Worm (Caenorhabditis elegans) whole organism, L2 larva: ENCODE results near the gene W05E10.5.

Experiments
- C34F6.9 ChIP-seq: fragments of 150-350 bp; optimal IDR thresholded peaks from 2 replicates; lab custom pipeline; 2014; ENCODE audit warnings: missing biosample characterization, missing genetic modification characterization
- F13H6.1 ChIP-seq: sonication (generic microtip); optimal IDR thresholded peaks from 2 replicates; lab custom pipeline; 2016; ENCODE audit warnings: missing genetic modification characterization, missing compliant biosample characterization
- R02D3.7 ChIP-seq: fragments of 150-350 bp; optimal IDR thresholded peaks from 2 replicates; lab custom pipeline; 2014; ENCODE audit warnings: missing biosample characterization, missing genetic modification characterization
- Y55F3AM.14 ChIP-seq: fragments of 200-800 bp; sonication (Bioruptor generic); optimal IDR thresholded peaks from 2 replicates; lab custom pipeline; 2018; ENCODE audit warnings: mild to moderate bottlenecking, missing genetic modification characterization, missing compliant biosample characterization
- ZK546.5 ChIP-seq: sonication (generic microtip); optimal IDR thresholded peaks from 2 replicates; lab custom pipeline; 2017; ENCODE audit warnings: missing biosample characterization, missing genetic modification characterization
- blmp-1 ChIP-seq: sonication (generic microtip); optimal IDR thresholded peaks from 2 replicates; lab custom pipeline; 2017; ENCODE audit warnings: missing genetic modification characterization, mild to moderate bottlenecking, missing compliant biosample characterization, antibody characterized with exemption, moderate library complexity; ENCODE audit not compliant: insufficient read depth
- ceh-16 ChIP-seq: fragments of 150-350 bp; optimal IDR thresholded peaks from 2 replicates; lab custom pipeline; 2014; ENCODE audit warnings: missing biosample characterization, missing genetic modification characterization
- crh-2 ChIP-seq: sonication (generic microtip); optimal IDR thresholded peaks from 2 replicates; lab custom pipeline; 2017; ENCODE audit warnings: missing biosample characterization, missing genetic modification characterization
- dmd-4 ChIP-seq: sonication (generic microtip); optimal IDR thresholded peaks from 2 replicates; lab custom pipeline; 2017; ENCODE audit warnings: missing biosample characterization, missing genetic modification characterization
- egl-27 ChIP-seq: sonication (generic microtip); optimal IDR thresholded peaks from 3 replicates; lab custom pipeline; 2017; ENCODE audit warnings: missing biosample characterization, missing genetic modification reagents, missing genetic modification characterization
- elt-3 ChIP-seq: sonication (generic microtip); optimal IDR thresholded peaks from 2 replicates; lab custom pipeline; 2017; ENCODE audit warnings: missing biosample characterization, missing genetic modification characterization
- fos-1 ChIP-seq: fragments of 150-350 bp; optimal IDR thresholded peaks from 2 replicates; lab custom pipeline; 2014; ENCODE audit warnings: missing biosample characterization, missing genetic modification characterization
- gmeb-1 ChIP-seq: fragments of 150-350 bp; optimal IDR thresholded peaks from 2 replicates; lab custom pipeline; 2014; ENCODE audit warnings: missing biosample characterization, missing genetic modification characterization
- lin-11 ChIP-seq: fragments of 150-350 bp; sonication (generic microtip); optimal IDR thresholded peaks from 2 replicates; lab custom pipeline; 2014; ENCODE audit warnings: missing biosample characterization, missing genetic modification characterization, inconsistent platforms, mixed read lengths
- lin-13 ChIP-seq: fragments of 150-350 bp; optimal IDR thresholded peaks from 2 replicates; lab custom pipeline; 2014; ENCODE audit warnings: missing biosample characterization, missing genetic modification reagents, missing genetic modification characterization
- lsy-2 ChIP-seq, 2 experiments: fragments of 150-350 bp in 1 of 2; sonication (generic microtip) in 1 of 2; optimal IDR thresholded peaks; 2 replicates each; lab custom pipeline; 2014 to 2017; ENCODE audit warnings: missing biosample characterization in 2 of 2, missing genetic modification characterization in 2 of 2
- mab-5 ChIP-seq: fragments of 150-350 bp; optimal IDR thresholded peaks from 2 replicates; lab custom pipeline; 2014; ENCODE audit warnings: missing biosample characterization, missing genetic modification characterization
- mbf-1 ChIP-seq: sonication (generic microtip); optimal IDR thresholded peaks from 2 replicates; lab custom pipeline; 2017; ENCODE audit warnings: missing biosample characterization, missing genetic modification characterization
- nhr-10 ChIP-seq: sonication (generic microtip); optimal IDR thresholded peaks from 2 replicates; lab custom pipeline; 2017; ENCODE audit warnings: missing biosample characterization, missing genetic modification characterization
- nhr-11 ChIP-seq: fragments of 150-350 bp; optimal IDR thresholded peaks from 2 replicates; lab custom pipeline; 2014; ENCODE audit warnings: missing biosample characterization, missing genetic modification characterization
- nhr-12 ChIP-seq: fragments of 150-350 bp; optimal IDR thresholded peaks from 2 replicates; lab custom pipeline; 2014; ENCODE audit warnings: missing biosample characterization, missing genetic modification characterization
- nhr-129 ChIP-seq: fragments of 150-350 bp; optimal IDR thresholded peaks from 2 replicates; lab custom pipeline; 2014; ENCODE audit warnings: missing biosample characterization, missing genetic modification characterization
- nhr-21 ChIP-seq: fragments of 150-350 bp; optimal IDR thresholded peaks from 2 replicates; lab custom pipeline; 2014; ENCODE audit warnings: missing biosample characterization, missing genetic modification characterization
- nhr-23 ChIP-seq: fragments of 150-350 bp; optimal IDR thresholded peaks from 2 replicates; lab custom pipeline; 2014; ENCODE audit warnings: missing biosample characterization, missing genetic modification reagents, missing genetic modification characterization
- nhr-237 ChIP-seq: fragments of 150-350 bp; optimal IDR thresholded peaks from 2 replicates; lab custom pipeline; 2014; ENCODE audit warnings: missing biosample characterization, missing genetic modification characterization
- nhr-25 ChIP-seq: fragments of 150-350 bp; sonication (generic microtip); optimal IDR thresholded peaks from 3 replicates; lab custom pipeline; 2014; ENCODE audit warnings: missing biosample characterization, missing genetic modification characterization
- nhr-6 ChIP-seq: fragments of 150-350 bp; optimal IDR thresholded peaks from 2 replicates; lab custom pipeline; 2014; ENCODE audit warnings: missing biosample characterization, missing genetic modification characterization
- nhr-77 ChIP-seq: fragments of 150-350 bp; optimal IDR thresholded peaks from 2 replicates; lab custom pipeline; 2014; ENCODE audit warnings: missing biosample characterization, missing genetic modification characterization
- sem-4 ChIP-seq: fragments of 150-350 bp; optimal IDR thresholded peaks from 2 replicates; lab custom pipeline; 2014; ENCODE audit warnings: missing biosample characterization, missing genetic modification reagents, missing genetic modification characterization
- skn-1 ChIP-seq: sonication (generic microtip); optimal IDR thresholded peaks from 2 replicates; lab custom pipeline; 2017; ENCODE audit warnings: missing biosample characterization, missing genetic modification characterization
- sma-3 ChIP-seq: sonication (generic microtip); optimal IDR thresholded peaks from 2 replicates; lab custom pipeline; 2016; ENCODE audit warnings: missing genetic modification reagents, missing genetic modification characterization, missing compliant biosample characterization
- sma-9 ChIP-seq, 2 experiments: fragments of 150-350 bp in 1 of 2; sonication (generic microtip) in 1 of 2; optimal IDR thresholded peaks; 2 replicates each; lab custom pipeline; 2014 to 2016; ENCODE audit warnings: missing genetic modification characterization in 2 of 2, mild to moderate bottlenecking in 1 of 2, missing biosample characterization in 1 of 2, missing compliant biosample characterization in 1 of 2, missing genetic modification reagents in 1 of 2, moderate library complexity in 1 of 2
- snpc-4 ChIP-seq: fragments of 150-350 bp; optimal IDR thresholded peaks from 2 replicates; lab custom pipeline; 2014; ENCODE audit warnings: missing biosample characterization, missing genetic modification characterization
- unc-39 ChIP-seq: fragments of 150-350 bp; optimal IDR thresholded peaks from 2 replicates; lab custom pipeline; 2014; ENCODE audit warnings: missing biosample characterization, missing genetic modification characterization
- unc-55 ChIP-seq: fragments of 150-350 bp; sonication (generic microtip); optimal IDR thresholded peaks from 3 replicates; lab custom pipeline; 2014; ENCODE audit warnings: missing biosample characterization, missing genetic modification reagents, missing genetic modification characterization
- unc-62 ChIP-seq: fragments of 150-350 bp; optimal IDR thresholded peaks from 2 replicates; lab custom pipeline; 2014; ENCODE audit warnings: missing biosample characterization, missing genetic modification reagents, missing genetic modification characterization
- ztf-1 ChIP-seq: fragments of 200-800 bp; sonication (Bioruptor generic); conservative IDR thresholded peaks from 2 replicates; pipeline ENCODE4 v1.3.6; 2022; ENCODE audit warnings: missing genetic modification characterization, missing compliant biosample characterization

Gene W05E10.5

DNA sequence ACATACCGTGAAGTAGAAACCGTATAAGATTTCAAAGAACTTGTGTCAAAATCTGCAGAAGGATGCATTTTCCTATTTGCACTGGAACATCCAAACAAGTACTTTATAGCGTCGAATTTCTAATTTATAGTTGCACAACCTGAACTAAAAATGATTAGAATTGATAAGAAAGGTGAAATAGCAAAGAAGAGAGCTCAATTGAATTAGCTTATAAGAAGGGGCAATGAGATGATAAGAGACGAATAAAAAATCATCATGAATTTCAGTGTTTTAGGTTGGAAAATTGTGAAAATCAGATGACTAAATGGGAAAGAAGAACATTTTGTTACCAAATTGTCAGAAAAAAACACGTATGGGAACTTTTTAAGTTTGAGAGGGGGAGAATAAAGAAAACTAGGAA lies 3.9 kb downstream of the W05E10.5 start, which contains the start of gene W05E10.1:
Gene W05E10.1 (minus strand): TSS at position 139 of the 400 bp plus-strand sequence.
- TF ChIP-seq nhr-10 (tag; lab: Kevin White, UChicago), result no peak
- no peak for TF ChIP-seq crh-2 (tag; lab: Kevin White, UChicago)
- TF ChIP-seq mab-5 (tag; lab: Kevin White, UChicago), result no peak
- TF ChIP-seq R02D3.7, result no peak
- no peak for TF ChIP-seq egl-27
- peak; percentile 84 for TF ChIP-seq fos-1 (tag; lab: Kevin White, UChicago)
- TF ChIP-seq blmp-1 (tag; lab: Kevin White, UChicago), result no peak
- no peak for TF ChIP-seq nhr-23 (tag; lab: Kevin White, UChicago)
- peak; percentile 38 for TF ChIP-seq skn-1 (tag; lab: Kevin White, UChicago)
- TF ChIP-seq elt-3 (tag; lab: Kevin White, UChicago), result no peak
- TF ChIP-seq ceh-16 (tag; lab: Kevin White, UChicago), result no peak

DNA sequence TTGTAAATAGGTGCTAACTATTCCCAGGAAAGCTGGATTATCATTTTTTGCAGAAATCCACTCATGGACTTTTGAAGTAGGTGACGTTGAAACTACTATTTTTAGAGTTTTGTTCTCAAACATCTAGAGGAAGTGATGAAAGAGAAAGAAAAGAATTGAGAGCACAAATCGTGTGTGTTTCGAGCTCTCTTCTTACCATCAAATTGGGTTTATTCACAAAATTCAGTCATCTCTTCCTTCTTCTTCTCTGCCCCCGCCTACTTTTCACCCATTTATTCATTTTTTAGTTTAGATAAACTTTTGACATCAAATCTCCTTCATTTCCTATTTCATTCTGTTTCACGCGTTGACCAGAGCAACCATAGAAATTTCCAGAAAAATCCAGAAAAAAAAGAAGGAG lies 8.6 kb downstream of the W05E10.5 start, which contains the start of gene W05E10.2:
Gene W05E10.2 (plus strand): TSS at position 301 of the 400 bp plus-strand sequence.
- TF ChIP-seq Y55F3AM.14 (GFP tag; lab: Kevin White, UChicago), result no peak
- no peak for TF ChIP-seq nhr-12 (tag; lab: Kevin White, UChicago)
- TF ChIP-seq mbf-1 (tag; lab: Kevin White, UChicago), result no peak
- no peak for TF ChIP-seq sem-4 (tag; lab: Kevin White, UChicago)
- TF ChIP-seq nhr-237 (tag; lab: Kevin White, UChicago), result no peak
- no peak for TF ChIP-seq ztf-1 (GFP tag; lab: Robert Waterston, UW)
- TF ChIP-seq fos-1 (tag; lab: Kevin White, UChicago), result no peak
- TF ChIP-seq ceh-16 (tag; lab: Kevin White, UChicago), result no peak

DNA sequence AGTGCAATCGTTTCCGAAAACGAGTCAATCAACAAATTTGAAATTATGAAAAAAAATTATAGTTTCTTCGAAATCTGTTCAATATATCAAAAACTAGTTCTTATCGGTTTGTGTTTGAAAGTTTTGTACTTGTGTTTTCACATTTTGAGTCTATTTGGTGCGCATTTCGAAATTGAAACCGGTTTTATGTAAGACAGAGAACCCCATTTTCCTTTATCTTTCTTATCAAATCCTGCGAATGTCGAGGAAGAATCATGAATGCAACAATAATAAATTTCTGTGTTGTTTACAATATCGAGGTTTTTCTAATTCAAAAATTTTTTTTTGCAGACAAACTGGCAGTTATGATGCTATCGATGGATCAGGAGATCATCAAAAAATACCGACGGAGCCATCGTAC lies 12.6 kb downstream of the W05E10.5 start:
- TF ChIP-seq F13H6.1 (tag; lab: Kevin White, UChicago), result no peak
- no peak for TF ChIP-seq mab-5 (tag; lab: Kevin White, UChicago)
- TF ChIP-seq nhr-21, result peak; percentile 10
- no peak for TF ChIP-seq lin-11 (tag; lab: Kevin White, UChicago)
- TF ChIP-seq nhr-25 (tag; lab: Kevin White, UChicago), result peak; percentile 21
- TF ChIP-seq, all 48 proteins: peak for 2

DNA sequence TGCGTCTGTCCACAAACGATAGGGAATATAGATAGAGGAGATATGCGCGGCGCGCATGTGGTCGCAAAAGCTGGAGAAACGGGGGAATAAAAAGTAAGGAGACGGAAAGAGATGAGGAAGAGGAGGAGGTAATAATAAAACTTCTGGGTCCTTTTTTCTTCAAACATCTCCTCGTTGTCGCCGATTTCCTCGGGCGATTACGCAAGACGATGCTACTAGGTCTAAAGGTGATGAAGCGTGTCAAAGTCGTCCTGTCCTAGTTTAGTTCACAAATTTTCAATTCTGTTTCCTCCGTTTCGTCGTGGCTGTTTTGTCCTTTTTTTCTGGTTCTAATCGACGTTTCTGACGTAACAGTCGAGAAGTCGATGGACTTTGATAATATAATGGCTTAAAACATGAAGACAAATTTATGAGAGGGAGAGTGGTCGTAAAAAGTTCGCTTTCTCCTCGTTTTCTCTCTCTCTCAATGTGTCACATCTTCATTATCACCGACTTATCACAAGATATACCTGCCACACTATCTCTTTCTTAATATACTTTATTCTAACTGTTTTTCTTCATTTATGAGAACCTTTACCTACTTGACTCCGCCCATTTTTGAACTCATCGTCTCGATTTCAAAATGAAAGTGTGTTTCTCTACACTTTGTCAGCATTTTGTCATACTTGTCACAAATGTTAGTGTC lies 14.8 kb downstream of the W05E10.5 start:
- TF ChIP-seq snpc-4 (no peak), sma-9 (GFP tag; optimal IDR thresholded peaks at IDR 0.05; lab: Kevin White, UChicago) (peak; percentile 56), sma-9 (tag; optimal IDR thresholded peaks at IDR 0.05; lab: Kevin White, UChicago) (no peak), ZK546.5 (no peak), blmp-1 (tag; lab: Kevin White, UChicago) (peak; percentile 98), fos-1 (tag; lab: Kevin White, UChicago) (peak; percentile 0), crh-2 (tag; lab: Kevin White, UChicago) (peak; percentile 49), unc-55 (GFP tag; lab: Kevin White, UChicago) (no peak), nhr-21 (peak; percentile 4)

DNA sequence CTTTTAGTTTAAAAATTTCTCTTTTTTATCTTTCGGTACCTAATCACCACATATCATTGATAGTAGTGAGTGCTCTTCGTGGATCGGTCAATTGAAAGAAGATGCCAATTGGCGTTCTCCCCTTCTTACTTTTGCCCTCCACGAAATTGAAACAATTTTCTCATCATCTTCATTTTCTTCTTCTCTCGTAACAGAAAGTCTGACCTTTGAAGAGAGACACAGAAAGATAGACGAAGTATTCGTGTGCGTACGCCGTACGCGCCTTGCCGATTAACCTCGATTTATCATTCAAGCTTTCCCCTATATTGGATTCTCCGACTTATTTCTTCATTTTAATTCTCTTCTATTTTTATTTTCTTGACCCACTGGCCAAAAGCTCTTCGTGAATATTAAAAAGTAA lies 18.0 kb downstream of the W05E10.5 start:
- no peak for TF ChIP-seq mab-5 (tag; lab: Kevin White, UChicago)
- TF ChIP-seq gmeb-1 (tag; lab: Kevin White, UChicago), result no peak
- TF ChIP-seq egl-27, result no peak
- TF ChIP-seq Y55F3AM.14 (GFP tag; lab: Kevin White, UChicago), result no peak
- no peak for TF ChIP-seq nhr-11 (tag; lab: Kevin White, UChicago)
- TF ChIP-seq nhr-6 (tag; lab: Kevin White, UChicago), result no peak
- TF ChIP-seq nhr-10 (tag; lab: Kevin White, UChicago), result no peak
- no peak for TF ChIP-seq mbf-1 (tag; lab: Kevin White, UChicago)
- no peak for TF ChIP-seq nhr-77 (tag; lab: Kevin White, UChicago)
- TF ChIP-seq unc-39 (tag; lab: Kevin White, UChicago), result no peak
- TF ChIP-seq sem-4 (tag; lab: Kevin White, UChicago), result peak; percentile 0
- TF ChIP-seq fos-1 (tag; lab: Kevin White, UChicago), result peak; percentile 19
- no peak for TF ChIP-seq dmd-4 (tag; lab: Kevin White, UChicago)
- TF ChIP-seq lin-13, result no peak
- TF ChIP-seq nhr-12 (tag; lab: Kevin White, UChicago), result no peak
- peak; percentile 17 for TF ChIP-seq blmp-1 (tag; lab: Kevin White, UChicago)
- peak; percentile 45 for TF ChIP-seq C34F6.9 (tag; lab: Kevin White, UChicago)
- TF ChIP-seq sma-9 (GFP tag; optimal IDR thresholded peaks at IDR 0.05; lab: Kevin White, UChicago), result peak; percentile 54
- TF ChIP-seq sma-9 (tag; optimal IDR thresholded peaks at IDR 0.05; lab: Kevin White, UChicago), result no peak
- TF ChIP-seq sma-3 (GFP tag; lab: Kevin White, UChicago), result no peak
- TF ChIP-seq F13H6.1 (tag; lab: Kevin White, UChicago), result peak; percentile 29
- TF ChIP-seq lsy-2 (tag; optimal IDR thresholded peaks at IDR 0.05; lab: Kevin White, UChicago), result peak in 1 of 2 experiments; percentile 15
- TF ChIP-seq unc-62 (GFP tag; lab: Kevin White, UChicago), result no peak
- no peak for TF ChIP-seq ceh-16 (tag; lab: Kevin White, UChicago)
- no peak for TF ChIP-seq crh-2 (tag; lab: Kevin White, UChicago)
- TF ChIP-seq nhr-129 (tag; lab: Kevin White, UChicago), result no peak
